Worm (Caenorhabditis elegans) whole organism, mixed stage, embryonic: ENCODE data around the gene C25E10.11.

Experiments
- nhr-12 ChIP-seq: fragments of 150-350 bp; optimal IDR thresholded peaks from 2 replicates; lab custom pipeline; 2014; ENCODE audit warnings: missing biosample characterization, missing genetic modification characterization
- nhr-76 ChIP-seq: sonication (generic microtip); optimal IDR thresholded peaks from 2 replicates; lab custom pipeline; 2017; ENCODE audit warnings: missing biosample characterization, missing genetic modification characterization

DNA sequence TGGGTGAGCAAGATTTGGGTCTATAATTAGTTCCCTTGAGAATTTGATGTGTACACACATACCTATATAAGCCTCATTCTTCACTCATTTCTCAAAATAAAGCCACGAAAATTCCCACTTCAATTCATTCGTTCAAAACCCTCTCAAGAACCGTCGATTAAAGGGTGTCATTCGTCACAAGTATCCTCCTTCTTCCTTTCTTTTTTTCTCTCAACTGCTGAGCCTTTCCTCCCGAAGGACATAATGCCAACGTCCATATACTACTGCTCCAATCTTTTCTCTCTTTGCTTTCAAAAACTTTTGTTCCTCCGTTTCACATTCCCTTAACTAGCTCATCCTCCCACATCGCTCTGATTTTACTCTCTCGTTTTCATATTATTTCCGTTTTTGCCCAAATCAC is 33.7 kb upstream of the C25E10.11 start, which contains the start of gene T27E4.1:
- TF ChIP-seq nhr-76 (tag; lab: Kevin White, UChicago) (no peak), nhr-12 (no peak)
